Worm (Caenorhabditis elegans): ENCODE data around the gene cest-5.1.

Gene cest-5.1

DNA sequence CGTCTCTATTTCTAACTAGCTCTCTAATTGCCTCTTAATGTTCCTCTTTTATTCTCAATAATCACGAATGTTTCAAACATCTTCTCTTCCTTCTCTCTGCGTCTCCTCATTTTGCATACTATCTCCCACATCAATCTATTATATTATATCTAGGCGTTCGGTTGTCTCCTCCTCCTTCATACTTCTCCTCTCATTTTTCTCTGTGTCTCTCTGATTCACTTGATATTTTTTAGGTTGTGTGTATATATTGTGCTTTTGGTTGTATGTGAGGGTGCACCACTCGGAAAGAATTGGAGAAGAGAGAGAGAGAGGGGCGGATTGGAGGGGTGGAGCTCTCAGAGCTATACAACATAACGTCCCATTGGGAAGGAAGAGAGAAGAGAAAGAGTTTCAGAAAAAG is 17.1 kb upstream of the cest-5.1 start:
- TF ChIP-seq nhr-90 (tag; optimal IDR thresholded peaks at IDR 0.05) (no peak), hmg-1.2 (GFP tag; IDR thresholded peaks at IDR 0.05) (peak; percentile 77)

DNA sequence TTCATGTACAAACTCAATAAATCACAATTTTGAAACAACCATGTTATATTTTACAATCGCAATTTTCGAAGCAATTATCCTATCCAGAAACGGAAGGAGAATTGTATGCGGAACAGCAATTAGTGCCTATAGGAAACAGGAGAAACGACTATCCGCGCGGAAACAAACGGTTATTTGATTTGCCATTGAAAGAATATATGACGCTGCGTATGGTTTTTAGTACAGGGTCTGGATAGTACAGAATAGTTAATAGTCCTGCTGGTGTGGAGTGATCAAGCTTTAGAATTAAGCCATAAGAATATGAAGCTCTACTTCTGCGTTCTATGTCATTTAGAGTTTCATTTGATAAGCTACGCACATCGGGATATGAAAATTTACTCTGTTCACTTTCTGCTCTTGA is 15.4 kb upstream of the cest-5.1 start:
- no peak for TF ChIP-seq Y53G8AR.9 (GFP tag; conservative IDR thresholded peaks at IDR 0.05)

DNA sequence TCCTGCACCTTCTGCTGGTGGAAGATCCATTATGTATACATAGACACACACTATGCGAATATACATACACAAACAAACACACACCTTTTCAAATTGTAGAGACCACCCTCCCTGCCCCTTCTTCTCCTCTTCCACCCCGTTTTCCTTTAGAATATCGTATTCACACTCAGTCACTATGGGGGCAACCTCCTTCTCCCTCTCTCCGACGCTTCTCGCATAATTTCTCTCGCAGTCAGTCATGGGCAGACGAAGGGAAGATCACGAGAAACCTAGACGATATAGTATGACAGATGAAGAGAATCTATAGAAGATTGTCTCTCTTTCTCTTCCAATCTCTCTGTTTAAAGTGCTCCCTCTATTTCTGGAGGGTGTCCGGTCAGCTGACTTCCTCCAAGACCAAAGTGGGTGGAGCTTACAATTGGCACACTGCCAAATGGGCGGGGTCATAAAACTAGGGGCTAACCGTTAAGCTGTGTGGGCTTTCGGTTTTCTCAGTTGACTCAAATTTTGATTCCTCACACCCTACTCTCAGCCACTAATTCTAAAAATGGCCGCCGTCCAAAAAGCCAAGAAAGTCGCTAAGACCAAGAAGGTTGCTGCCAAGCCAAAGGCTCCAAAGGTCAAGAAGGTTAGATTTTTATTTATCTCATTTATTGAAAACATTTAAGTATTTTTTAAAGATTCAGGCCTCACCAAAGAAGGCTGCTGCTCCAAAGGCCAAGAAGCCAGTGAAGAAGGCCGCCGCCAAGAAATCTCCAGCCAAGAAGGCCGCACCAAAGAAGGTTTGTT is 14.5 kb upstream of the cest-5.1 start, which contains the start of gene hil-7:
hil-7 (plus strand) TSS at position 446 of the 789 bp plus-strand sequence.
- TF ChIP-seq mcd-1 (GFP tag; IDR thresholded peaks at IDR 0.05) (peak; percentile 28; the same call in 1 of the 2 replicates), ceh-27 (GFP tag; optimal IDR thresholded peaks at IDR 0.05) (peak; percentile 43), B0336.3 (GFP tag; IDR thresholded peaks at IDR 0.05) (peak; percentile 54; the same call in 1 of the 2 replicates), attf-5 (GFP tag; optimal IDR thresholded peaks at IDR 0.05) (peak; percentile 17), hmg-1.2 (GFP tag; IDR thresholded peaks at IDR 0.05) (peak; percentile 48; the same call in 1 of the 2 replicates), nhr-27 (tag; optimal IDR thresholded peaks at IDR 0.05) (no peak), chd-7 (tag; optimal IDR thresholded peaks at IDR 0.05) (no peak)

DNA sequence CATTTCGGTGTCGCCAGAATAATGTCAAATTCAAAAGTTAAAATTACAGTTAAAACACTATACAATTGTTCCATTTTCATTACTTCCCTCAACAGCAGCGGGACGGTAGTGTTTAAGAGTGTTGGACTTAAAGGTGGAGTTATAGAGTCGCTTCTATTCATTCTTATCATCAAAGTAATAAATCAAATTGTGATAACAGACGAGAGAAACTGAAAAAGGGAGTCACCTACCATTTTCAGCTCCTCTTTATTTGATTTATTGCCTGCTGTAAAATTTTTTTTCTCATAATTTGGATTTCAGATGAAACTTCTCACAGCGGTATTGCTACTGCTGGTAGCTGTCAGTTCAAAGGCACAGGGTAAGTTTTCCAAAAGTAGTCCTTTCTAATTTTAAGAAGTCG is 8.3 kb upstream of the cest-5.1 start, which contains the start of gene C01B10.6:
C01B10.6 (plus strand) TSS at position 301 of the 400 bp plus-strand sequence.
- TF ChIP-seq lsy-27 (tag; optimal IDR thresholded peaks at IDR 0.05; ENCODE audit: borderline replicate concordance, insufficient read depth): no peak
- no peak for TF ChIP-seq F57C9.4 (tag; optimal IDR thresholded peaks at IDR 0.05)
- no peak for TF ChIP-seq cebp-1 (GFP tag; IDR thresholded peaks at IDR 0.05)
- TF ChIP-seq cebp-1 (tag; optimal IDR thresholded peaks at IDR 0.05): no peak
- no peak for TF ChIP-seq hlh-26 (GFP tag; conservative IDR thresholded peaks at IDR 0.05)

DNA sequence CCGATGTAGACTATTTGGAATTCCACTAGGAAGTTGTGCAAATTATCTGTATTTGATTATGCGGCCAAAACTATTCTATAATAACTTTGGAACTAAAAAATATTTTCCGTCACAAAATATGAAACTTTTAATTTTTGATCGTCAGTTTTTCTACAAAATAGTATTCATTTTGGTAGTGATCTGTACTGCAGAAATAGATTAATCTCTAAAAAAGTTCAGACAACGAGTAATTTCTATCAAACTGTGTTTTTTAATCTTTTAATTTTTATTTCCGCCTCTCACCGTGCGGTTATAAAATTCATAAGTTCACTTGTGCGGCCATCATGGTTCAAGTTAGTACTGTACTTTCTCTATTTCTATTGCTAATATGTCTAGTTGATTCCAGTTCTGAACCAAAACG is 6.7 kb upstream of the cest-5.1 start, which contains the start of gene C01B10.7:
C01B10.7 (plus strand) TSS at position 301 of the 400 bp plus-strand sequence.
- TF ChIP-seq egl-18 (GFP tag; IDR thresholded peaks at IDR 0.05) (no peak), ceh-79 (tag; optimal IDR thresholded peaks at IDR 0.05) (no peak), cebp-1 (GFP tag; IDR thresholded peaks at IDR 0.05) (no peak), cebp-1 (tag; optimal IDR thresholded peaks at IDR 0.05) (no peak), hmg-1.2 (GFP tag; IDR thresholded peaks at IDR 0.05) (no peak), nhr-90 (tag; optimal IDR thresholded peaks at IDR 0.05) (no peak), sea-2 (GFP tag; IDR thresholded peaks at IDR 0.05) (no peak), F22D6.2 (tag; optimal IDR thresholded peaks at IDR 0.05) (no peak), F33H1.4 (GFP tag; IDR thresholded peaks at IDR 0.05) (no peak), snpc-1.3 (tag; optimal IDR thresholded peaks at IDR 0.05; ENCODE audit: insufficient read depth) (no peak), attf-5 (GFP tag; optimal IDR thresholded peaks at IDR 0.05) (no peak), atf-7 (tag; optimal IDR thresholded peaks at IDR 0.05) (no peak)

DNA sequence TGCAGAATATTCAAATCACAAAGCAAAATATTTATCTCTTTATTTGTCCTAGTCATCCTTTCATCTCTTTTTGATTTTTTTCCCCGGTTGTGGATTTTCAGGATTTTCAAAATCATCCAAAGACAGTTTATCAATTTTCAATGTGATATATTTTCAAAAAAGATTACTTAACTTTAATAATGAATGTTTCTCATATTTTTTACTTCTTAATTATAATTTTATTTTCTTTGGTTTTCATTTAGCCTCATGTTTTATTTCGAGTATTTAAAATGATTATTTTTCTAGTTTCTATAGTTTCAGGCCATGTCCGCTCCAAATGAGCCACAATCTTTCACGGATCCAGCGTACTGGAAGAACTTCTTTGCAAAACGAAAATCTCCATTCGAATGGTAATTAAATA is 3.2 kb upstream of the cest-5.1 start, which contains the start of gene metl-13:
metl-13 (plus strand) TSS at position 301 of the 400 bp plus-strand sequence.
- TF ChIP-seq snpc-4 (GFP tag; optimal IDR thresholded peaks at IDR 0.05) (no peak), snpc-4 (tag; optimal IDR thresholded peaks at IDR 0.05) (peak in 1 of 4 experiments; percentile 55), ceh-79 (tag; optimal IDR thresholded peaks at IDR 0.05) (no peak)

DNA sequence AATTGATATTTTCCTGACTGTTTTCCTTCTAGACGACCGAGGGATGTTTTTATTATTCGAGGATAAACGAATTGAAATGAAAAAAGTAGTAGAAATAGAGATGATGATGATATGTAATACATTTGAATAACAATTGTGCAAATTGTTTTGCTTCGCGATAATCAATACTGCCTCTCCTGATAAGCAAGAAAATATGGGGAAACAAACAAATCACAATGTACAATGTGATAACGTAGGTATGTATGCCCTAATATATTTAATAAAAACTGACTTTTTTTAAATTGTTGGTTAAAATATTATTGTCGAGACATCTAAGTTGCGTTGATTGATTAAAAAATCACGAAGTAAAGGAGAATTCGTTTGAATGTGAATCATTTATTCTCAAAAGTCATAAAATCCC is 3.8 kb downstream of the cest-5.1 start, which contains the start of gene cest-5.2:
cest-5.2 (minus strand) TSS at position 128 of the 400 bp plus-strand sequence.
- TF ChIP-seq nhr-80 (tag; optimal IDR thresholded peaks at IDR 0.05): peak; percentile 19
- TF ChIP-seq hmg-1.2 (GFP tag; IDR thresholded peaks at IDR 0.05): no peak
